Fruit fly (Drosophila melanogaster): ENCODE data around the gene IPIP.

DNA sequence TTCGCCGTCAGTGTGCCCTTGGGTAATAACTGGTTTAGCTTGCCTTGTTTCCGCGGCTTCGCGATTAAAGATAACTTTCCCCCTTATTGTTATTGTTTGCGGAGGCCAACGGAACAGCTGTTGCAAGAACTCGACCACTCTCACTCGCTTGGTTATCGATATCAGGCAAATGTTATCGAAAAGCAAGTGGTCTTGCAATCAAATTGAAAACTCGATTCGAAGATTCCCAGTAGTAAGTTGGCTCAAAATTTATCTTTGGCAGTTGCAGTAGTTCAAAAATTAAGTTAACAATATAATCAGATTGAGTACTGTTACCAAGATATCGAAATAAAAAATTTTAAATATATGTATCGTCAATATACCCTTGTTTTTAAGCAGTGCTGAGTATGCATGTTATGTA is 18.0 kb downstream of the IPIP start, which contains the start of the genes Fbw5 and CG9147:
- TF ChIP-seq ftz-f1 (GFP tag; optimal IDR thresholded peaks at IDR 0.05) (peak; percentile 96), en (GFP tag; optimal IDR thresholded peaks at IDR 0.05) (peak; percentile 99), pan (optimal IDR thresholded peaks at IDR 0.05) (peak in 1 of 2 experiments; percentile 25), pan (GFP tag; optimal IDR thresholded peaks at IDR 0.05 in 1 of 2, IDR thresholded peaks at IDR 0.05 in 1 of 2) (peak; percentile 70 to 99), chif (GFP tag; optimal IDR thresholded peaks at IDR 0.05) (peak; percentile 99 to 100), CG3995 (GFP tag; optimal IDR thresholded peaks at IDR 0.05) (peak; percentile 86), Myb (GFP tag; optimal IDR thresholded peaks at IDR 0.05) (peak; percentile 95), CG4282 (GFP tag; optimal IDR thresholded peaks at IDR 0.05) (peak; percentile 98), Gsc (GFP tag; IDR thresholded peaks at IDR 0.05) (peak; percentile 96; the same call in 1 of the 2 replicates), CG11504 (tag; optimal IDR thresholded peaks at IDR 0.05) (peak; percentile 99)
